Worm (Caenorhabditis elegans) whole organism, L1 larva: ENCODE results near the gene oac-53.

Experiments
- aha-1 ChIP-seq: fragments of 150-350 bp; optimal IDR thresholded peaks from 2 replicates; lab custom pipeline; 2014; ENCODE audit warnings: missing biosample characterization, missing genetic modification characterization
- alr-1 ChIP-seq: fragments of 200-800 bp; sonication (Bioruptor generic); optimal IDR thresholded peaks from 2 replicates; lab custom pipeline; 2018; ENCODE audit warnings: borderline replicate concordance, mild to moderate bottlenecking, missing genetic modification characterization, missing compliant biosample characterization
- aly-2 ChIP-seq: fragments of 150-350 bp; optimal IDR thresholded peaks from 2 replicates; lab custom pipeline; 2014; ENCODE audit warnings: missing biosample characterization, missing genetic modification characterization
- ama-1 ChIP-seq: fragments of 150-350 bp; optimal IDR thresholded peaks from 2 replicates; lab custom pipeline; 2014
- ceh-8 ChIP-seq: fragments of 200-800 bp; sonication (Bioruptor generic); optimal IDR thresholded peaks from 2 replicates; lab custom pipeline; 2018; ENCODE audit warnings: mild to moderate bottlenecking, missing genetic modification characterization, moderate library complexity, missing compliant biosample characterization
- dpl-1 ChIP-seq, 3 experiments: fragments of 150-350 bp in 2 of 3; sonication (generic microtip) in 1 of 3; optimal IDR thresholded peaks; 2 replicates each; lab custom pipeline; 2014 to 2017; ENCODE audit warnings: missing biosample characterization in 3 of 3, missing genetic modification characterization in 3 of 3, missing genetic modification reagents in 3 of 3
- dsc-1 ChIP-seq: sonication (generic microtip); optimal IDR thresholded peaks from 2 replicates; lab custom pipeline; 2016; ENCODE audit warnings: mild to moderate bottlenecking, missing genetic modification characterization, missing compliant biosample characterization
- efl-3 ChIP-seq: fragments of 200-800 bp; sonication (Bioruptor generic); optimal IDR thresholded peaks from 2 replicates; lab custom pipeline; 2018; ENCODE audit warnings: mild to moderate bottlenecking, missing genetic modification characterization, missing compliant biosample characterization
- elt-2 ChIP-seq: sonication (generic microtip); optimal IDR thresholded peaks from 2 replicates; lab custom pipeline; 2016; ENCODE audit warnings: missing genetic modification characterization, mild to moderate bottlenecking, inconsistent platforms, missing compliant biosample characterization, missing genetic modification reagents
- fkh-4 ChIP-seq: sonication (generic microtip); optimal IDR thresholded peaks from 2 replicates; lab custom pipeline; 2016; ENCODE audit warnings: missing compliant biosample characterization, missing genetic modification characterization, borderline replicate concordance
- fkh-8 ChIP-seq: sonication (generic microtip); optimal IDR thresholded peaks from 2 replicates; lab custom pipeline; 2016; ENCODE audit warnings: mild to moderate bottlenecking, missing genetic modification characterization, missing compliant biosample characterization
- grh-1 ChIP-seq: fragments of 200-800 bp; sonication (Bioruptor generic); IDR thresholded peaks from 2 replicates; pipeline ENCODE4 v1.3.6; 2022; ENCODE audit warnings: missing genetic modification reagents, missing genetic modification characterization, missing compliant biosample characterization
- hlh-17 ChIP-seq: fragments of 200-800 bp; sonication (Bioruptor generic); optimal IDR thresholded peaks from 2 replicates; lab custom pipeline; 2018; ENCODE audit warnings: missing genetic modification characterization, mild to moderate bottlenecking, missing compliant biosample characterization, moderate library complexity, borderline replicate concordance
- lin-35 ChIP-seq, 2 experiments: fragments of 150-350 bp; optimal IDR thresholded peaks; 2 replicates each; lab custom pipeline; 2014; ENCODE audit warnings: missing biosample characterization in 2 of 2, missing genetic modification characterization in 2 of 2, missing genetic modification reagents in 2 of 2
- lin-39 ChIP-seq: fragments of 150-350 bp; optimal IDR thresholded peaks from 2 replicates; lab custom pipeline; 2014; ENCODE audit warnings: missing biosample characterization, missing genetic modification reagents, missing genetic modification characterization
- lir-3 ChIP-seq: sonication (generic microtip); optimal IDR thresholded peaks from 2 replicates; lab custom pipeline; 2016; ENCODE audit warnings: mild to moderate bottlenecking, missing genetic modification characterization, moderate library complexity, missing compliant biosample characterization; ENCODE audit not compliant: poor library complexity
- lsy-2 ChIP-seq, 2 experiments: fragments of 150-350 bp; optimal IDR thresholded peaks; 2 replicates each; lab custom pipeline; 2014; ENCODE audit warnings: missing biosample characterization in 2 of 2, missing genetic modification characterization in 2 of 2
- mdl-1 ChIP-seq, 2 experiments: fragments of 150-350 bp; optimal IDR thresholded peaks; 2 replicates each; lab custom pipeline; 2014 to 2017; ENCODE audit warnings: missing biosample characterization in 2 of 2, missing genetic modification characterization in 2 of 2, inconsistent platforms in 1 of 2
- nhr-20 ChIP-seq: sonication (generic microtip); optimal IDR thresholded peaks from 2 replicates; lab custom pipeline; 2016; ENCODE audit warnings: mild to moderate bottlenecking, missing genetic modification characterization, missing compliant biosample characterization
- nhr-237 ChIP-seq: fragments of 150-350 bp; optimal IDR thresholded peaks from 2 replicates; lab custom pipeline; 2014; ENCODE audit warnings: missing biosample characterization, missing genetic modification characterization
- nhr-28 ChIP-seq: fragments of 150-350 bp; optimal IDR thresholded peaks from 2 replicates; lab custom pipeline; 2014; ENCODE audit warnings: missing biosample characterization, missing genetic modification characterization
- nhr-85 ChIP-seq: sonication (generic microtip); peaks from one replicate; lab custom pipeline; 2016; ENCODE audit warnings: missing genetic modification characterization, inconsistent platforms, missing compliant biosample characterization
- rnt-1 ChIP-seq: sonication (generic microtip); optimal IDR thresholded peaks from 2 replicates; lab custom pipeline; 2016; ENCODE audit warnings: mild to moderate bottlenecking, missing genetic modification characterization, moderate library complexity, missing compliant biosample characterization
- sptf-1 ChIP-seq: fragments of 150-350 bp; optimal IDR thresholded peaks from 2 replicates; lab custom pipeline; 2014; ENCODE audit warnings: missing biosample characterization, missing genetic modification characterization
- sup-37 ChIP-seq: fragments of 200-800 bp; sonication (Bioruptor generic); optimal IDR thresholded peaks from 2 replicates; lab custom pipeline; 2018; ENCODE audit warnings: mild to moderate bottlenecking, missing genetic modification characterization, missing compliant biosample characterization
- swsn-7 ChIP-seq: sonication (generic microtip); optimal IDR thresholded peaks from 2 replicates; lab custom pipeline; 2016; ENCODE audit warnings: missing genetic modification characterization, missing compliant biosample characterization
- unc-62 ChIP-seq: fragments of 150-350 bp; optimal IDR thresholded peaks from 2 replicates; lab custom pipeline; 2014; ENCODE audit warnings: missing biosample characterization, missing genetic modification reagents, missing genetic modification characterization
- unc-86 ChIP-seq: sonication (generic microtip); optimal IDR thresholded peaks from 2 replicates; lab custom pipeline; 2016; ENCODE audit warnings: missing genetic modification characterization, missing compliant biosample characterization
- vab-15 ChIP-seq: sonication (generic microtip); optimal IDR thresholded peaks from 2 replicates; lab custom pipeline; 2017; ENCODE audit warnings: missing genotype, mild to moderate bottlenecking, missing genetic modification characterization, missing compliant biosample characterization
- xbp-1 ChIP-seq: sonication (generic microtip); optimal IDR thresholded peaks from 2 replicates; lab custom pipeline; 2016; ENCODE audit warnings: missing genetic modification characterization, missing compliant biosample characterization
- zip-4 ChIP-seq: fragments of 200-800 bp; sonication (Bioruptor generic); optimal IDR thresholded peaks from 2 replicates; lab custom pipeline; 2018; ENCODE audit warnings: mild to moderate bottlenecking, missing genetic modification characterization, moderate library complexity, missing compliant biosample characterization
- ztf-11 ChIP-seq, 2 experiments: sonication (generic microtip); optimal IDR thresholded peaks; 2 replicates each; lab custom pipeline; 2016 to 2017; ENCODE audit warnings: missing genetic modification characterization in 2 of 2, missing biosample characterization in 1 of 2, missing compliant biosample characterization in 1 of 2

oac-53 gene

ce11 chrV:16640366-16640765 is 12.6 kb upstream of the oac-53 start:
- TF ChIP-seq sptf-1 (tag; lab: Kevin White, UChicago) = no peak
- TF ChIP-seq xbp-1 = no peak
- TF ChIP-seq alr-1 = no peak
- TF ChIP-seq unc-62 (GFP tag; lab: Kevin White, UChicago) = no peak

- TF ChIP-seq nhr-85 (tag; lab: Kevin White, UChicago) = no peak
- no peak for TF ChIP-seq dsc-1
- TF ChIP-seq lsy-2 (tag; optimal IDR thresholded peaks at IDR 0.05; lab: Kevin White, UChicago) = no peak
- no peak for TF ChIP-seq ztf-11 (tag; optimal IDR thresholded peaks at IDR 0.05; lab: Kevin White, UChicago)
- TF ChIP-seq aly-2 (tag; lab: Kevin White, UChicago) = no peak
- no peak for TF ChIP-seq sup-37 (GFP tag; lab: Kevin White, UChicago)
- no peak for TF ChIP-seq zip-4 (GFP tag; lab: Kevin White, UChicago)
- TF ChIP-seq lin-39 (tag; lab: Kevin White, UChicago) = no peak
- no peak for TF ChIP-seq ama-1 (lab: Kevin White, UChicago)
- no peak for TF ChIP-seq mdl-1 (tag; optimal IDR thresholded peaks at IDR 0.05; lab: Kevin White, UChicago)
Observed at ce11 chrV:16638204-16638603, 10.4 kb upstream of the oac-53 start, which contains the start of gene srw-76. srw-76 (minus strand) TSS chrV:16638304.

DNA sequence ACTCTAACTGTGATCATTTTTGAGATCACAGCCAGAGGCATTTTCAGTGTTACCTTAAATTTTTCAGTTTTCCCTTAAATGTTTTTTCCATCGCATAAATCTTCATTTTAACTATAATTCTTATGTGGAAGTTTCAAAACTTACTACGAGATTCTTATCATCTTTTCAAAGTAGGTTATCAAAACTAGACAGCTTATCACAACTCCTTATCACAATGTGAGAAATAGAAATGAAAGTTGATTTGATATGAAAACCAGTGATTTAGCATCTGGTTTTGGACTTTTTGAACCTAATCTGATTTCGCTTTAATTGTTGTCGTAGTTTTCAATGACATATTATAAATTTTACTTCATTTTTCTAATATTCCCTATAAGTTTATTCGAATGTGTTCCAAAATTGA is 8.1 kb upstream of the oac-53 start, which contains the start of gene mltn-11:
TSS of gene mltn-11 (plus strand) at position 276 of the 400 bp plus-strand sequence.
- TF ChIP-seq fkh-4 (tag; lab: Kevin White, UChicago) (no peak), dpl-1 (GFP tag; optimal IDR thresholded peaks at IDR 0.05; lab: Kevin White, UChicago) (no peak), ceh-8 (no peak), efl-3 (no peak), elt-2 (peak; percentile 54), ama-1 (lab: Kevin White, UChicago) (no peak)

DNA sequence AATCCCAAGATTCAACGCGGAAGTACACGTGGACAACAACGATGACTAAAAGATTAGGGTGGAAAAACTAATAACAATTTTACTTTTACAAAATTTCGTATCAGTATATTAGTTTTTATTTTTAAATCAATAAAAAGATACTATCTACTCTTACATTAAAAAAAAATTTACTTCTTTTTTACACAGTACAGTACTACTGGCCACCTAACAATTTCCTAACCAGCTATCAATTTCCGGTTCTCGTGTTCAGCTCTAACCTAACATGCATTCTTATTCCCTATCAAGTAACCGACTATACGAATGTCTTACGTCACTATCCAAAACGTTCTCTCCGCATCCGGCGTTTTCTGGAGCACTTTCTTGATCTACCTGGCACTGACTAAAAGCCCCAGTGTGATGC is 1.8 kb upstream of the oac-53 start, which contains the start of gene srd-21:
TSS of gene srd-21 (plus strand) at position 301 of the 400 bp plus-strand sequence.
- TF ChIP-seq swsn-7 (tag; lab: Kevin White, UChicago) = no peak

ce11 chrV:16628991-16629390 is 1.2 kb upstream of the oac-53 start, which contains the start of gene W06G6.2:
W06G6.2 (plus strand) TSS chrV:16629291.
- TF ChIP-seq lir-3 (tag; lab: Kevin White, UChicago) = no peak
- TF ChIP-seq vab-15 (tag; lab: Kevin White, UChicago) = no peak
- TF ChIP-seq aly-2 (tag; lab: Kevin White, UChicago) = no peak
- TF ChIP-seq ama-1 (lab: Kevin White, UChicago) = no peak
- TF ChIP-seq unc-86 (tag; lab: Kevin White, UChicago) = no peak
- TF ChIP-seq fkh-4 (tag; lab: Kevin White, UChicago) = no peak
- TF ChIP-seq ztf-11 (tag; optimal IDR thresholded peaks at IDR 0.05; lab: Kevin White, UChicago) = no peak

ce11 chrV:16622754-16623261 is 5.0 kb downstream of the oac-53 start, which contains the start of gene Y70C5A.2:
Y70C5A.2 (minus strand) TSS chrV:16623211.
- TF ChIP-seq nhr-20 (no peak), aly-2 (tag; lab: Kevin White, UChicago) (no peak), rnt-1 (tag; lab: Kevin White, UChicago) (no peak), lin-35 (GFP tag; optimal IDR thresholded peaks at IDR 0.05; lab: Kevin White, UChicago) (no peak), nhr-237 (no peak)

ce11 chrV:16621894-16622293 is 5.9 kb downstream of the oac-53 start:
- TF ChIP-seq efl-3 (no peak), grh-1 (0 out of 2 replicates have a peak, but pooled peaks have one; percentile 12), hlh-17 (GFP tag; lab: Kevin White, UChicago) (no peak), lir-3 (tag; lab: Kevin White, UChicago) (no peak), fkh-8 (tag; lab: Kevin White, UChicago) (peak; percentile 11), nhr-28 (tag; lab: Kevin White, UChicago) (no peak), dpl-1 (GFP tag; optimal IDR thresholded peaks at IDR 0.05; lab: Kevin White, UChicago) (no peak), aha-1 (tag; lab: Kevin White, UChicago) (no peak)
